Worm (Caenorhabditis elegans): Measurements from ENCODE around the gene F56B3.9.

DNA sequence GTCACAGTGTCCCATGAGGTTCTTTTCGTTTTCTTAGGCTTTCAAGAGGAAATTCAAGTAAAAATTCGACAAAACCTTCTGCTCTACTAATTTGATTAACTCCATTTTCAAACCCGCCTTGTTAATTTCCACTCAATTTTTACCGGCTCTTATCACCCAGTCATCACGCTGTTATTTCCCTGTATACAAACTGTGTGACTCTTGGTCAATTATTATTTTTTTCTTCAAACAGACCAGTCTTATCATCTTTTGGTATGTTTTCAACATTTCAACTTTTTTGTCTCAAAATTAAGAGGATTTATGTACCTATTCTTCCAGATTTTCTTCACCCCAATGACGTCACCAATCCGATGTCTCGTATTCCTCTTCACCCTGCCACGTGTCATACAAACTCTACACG lies 7.3 kb downstream of the F56B3.9 start, which contains the start of gene ugt-52:
- TF ChIP-seq nhr-25 (tag; optimal IDR thresholded peaks at IDR 0.05) = no peak
- TF ChIP-seq nhr-77 (tag; optimal IDR thresholded peaks at IDR 0.05) = no peak
- TF ChIP-seq ama-1 (optimal IDR thresholded peaks at IDR 0.05) = no peak
- no peak for TF ChIP-seq ztf-4 (tag; optimal IDR thresholded peaks at IDR 0.05)
- no peak for TF ChIP-seq nhr-28 (tag; optimal IDR thresholded peaks at IDR 0.05)
